Worm (Caenorhabditis elegans) whole organism, L1 larva: ENCODE results near the gene egl-9.

Source experiments
- dpl-1 ChIP-seq, 3 experiments: fragments of 150-350 bp in 2 of 3; sonication (generic microtip) in 1 of 3; optimal IDR thresholded peaks; 2 replicates each; lab custom pipeline; 2014 to 2017; ENCODE audit warnings: missing biosample characterization in 3 of 3, missing genetic modification characterization in 3 of 3, missing genetic modification reagents in 3 of 3
- nhr-11 ChIP-seq: fragments of 150-350 bp; optimal IDR thresholded peaks from 2 replicates; lab custom pipeline; 2014; ENCODE audit warnings: missing biosample characterization, missing genetic modification characterization
- nhr-12 ChIP-seq: sonication (generic microtip); optimal IDR thresholded peaks from 2 replicates; lab custom pipeline; 2017; ENCODE audit warnings: missing biosample characterization, missing genetic modification characterization
- nhr-28 ChIP-seq: fragments of 150-350 bp; optimal IDR thresholded peaks from 2 replicates; lab custom pipeline; 2014; ENCODE audit warnings: missing biosample characterization, missing genetic modification characterization
- rnt-1 ChIP-seq: sonication (generic microtip); optimal IDR thresholded peaks from 2 replicates; lab custom pipeline; 2016; ENCODE audit warnings: mild to moderate bottlenecking, missing genetic modification characterization, moderate library complexity, missing compliant biosample characterization
- tlp-1 ChIP-seq: fragments of 150-350 bp; optimal IDR thresholded peaks from 2 replicates; lab custom pipeline; 2014; ENCODE audit warnings: missing biosample characterization, missing genetic modification characterization
- unc-62 ChIP-seq: fragments of 150-350 bp; optimal IDR thresholded peaks from 2 replicates; lab custom pipeline; 2014; ENCODE audit warnings: missing biosample characterization, missing genetic modification reagents, missing genetic modification characterization

ce11 chrV:10425098-10425497 is 43.2 kb upstream of the egl-9 start, which contains the start of gene col-12:
- TF ChIP-seq nhr-28 (tag; lab: Kevin White, UChicago) (no peak), nhr-11 (tag; lab: Kevin White, UChicago) (no peak), dpl-1 (GFP tag; optimal IDR thresholded peaks at IDR 0.05; lab: Kevin White, UChicago) (no peak), tlp-1 (tag; lab: Kevin White, UChicago) (no peak), rnt-1 (tag; lab: Kevin White, UChicago) (no peak), nhr-12 (tag; lab: Kevin White, UChicago) (no peak), unc-62 (GFP tag; lab: Kevin White, UChicago) (no peak)
